Worm (Caenorhabditis elegans): ENCODE results near the gene sqv-3.

DNA sequence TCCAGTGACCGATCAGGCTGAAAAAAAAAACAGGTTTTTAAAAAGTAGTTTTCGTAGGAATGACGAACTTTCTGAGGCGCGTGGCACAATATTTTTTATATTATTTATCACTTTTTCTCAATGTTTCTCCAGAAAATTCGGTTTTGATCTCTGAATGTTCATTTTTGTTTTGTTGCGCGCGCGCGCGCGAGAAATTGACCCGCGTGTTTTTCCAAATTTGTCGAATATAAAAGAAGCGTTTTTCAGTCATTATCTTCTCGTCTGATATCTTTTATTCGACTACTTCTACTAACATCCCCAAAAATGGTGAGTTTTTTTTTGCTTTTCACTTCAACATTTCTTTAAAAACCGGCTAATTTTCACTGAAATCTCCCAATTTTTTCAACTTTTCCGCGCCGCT lies 21.3 kb downstream of the sqv-3 start, which contains the start of gene rmd-1:
- TF ChIP-seq elt-2 (tag; optimal IDR thresholded peaks at IDR 0.05) = no peak
- no peak for TF ChIP-seq mec-3 (tag; optimal IDR thresholded peaks at IDR 0.05; ENCODE audit: borderline replicate concordance)
- no peak for TF ChIP-seq ceh-22 (tag; optimal IDR thresholded peaks at IDR 0.05)
- TF ChIP-seq unc-42 (tag; optimal IDR thresholded peaks at IDR 0.05) = no peak
- TF ChIP-seq K09A11.1 (tag; optimal IDR thresholded peaks at IDR 0.05; ENCODE audit: insufficient read depth) = no peak
- no peak for TF ChIP-seq tbx-2 (tag; optimal IDR thresholded peaks at IDR 0.05)
- TF ChIP-seq unc-3 (GFP tag; conservative IDR thresholded peaks at IDR 0.05) = no peak
- TF ChIP-seq unc-3 (tag; optimal IDR thresholded peaks at IDR 0.05) = no peak
- no peak for TF ChIP-seq pqm-1 (tag; optimal IDR thresholded peaks at IDR 0.05)
- no peak for TF ChIP-seq ama-1 (optimal IDR thresholded peaks at IDR 0.05)
- no peak for TF ChIP-seq hlh-13 (GFP tag; optimal IDR thresholded peaks at IDR 0.05)
